Worm (Caenorhabditis elegans) whole organism, L1 larva: Measurements from ENCODE around the gene let-765.

Experiments used
- ceh-82 ChIP-seq, 3 experiments: fragments of 150-350 bp in 1 of 3; sonication (generic microtip) in 2 of 3; optimal IDR thresholded peaks; 2 replicates each; lab custom pipeline; 2014 to 2017; ENCODE audit warnings: missing biosample characterization in 3 of 3, missing genetic modification characterization in 3 of 3
- elt-2 ChIP-seq: sonication (generic microtip); optimal IDR thresholded peaks from 2 replicates; lab custom pipeline; 2016; ENCODE audit warnings: missing genetic modification characterization, mild to moderate bottlenecking, inconsistent platforms, missing compliant biosample characterization, missing genetic modification reagents
- jun-1 ChIP-seq: fragments of 150-350 bp; optimal IDR thresholded peaks from 2 replicates; lab custom pipeline; 2014; ENCODE audit warnings: missing biosample characterization, missing genetic modification reagents, missing genetic modification characterization
- unc-62 ChIP-seq: fragments of 150-350 bp; optimal IDR thresholded peaks from 2 replicates; lab custom pipeline; 2014; ENCODE audit warnings: missing biosample characterization, missing genetic modification reagents, missing genetic modification characterization

- TF ChIP-seq ceh-82 (tag; optimal IDR thresholded peaks at IDR 0.05; lab: Kevin White, UChicago) = no peak
- TF ChIP-seq unc-62 (GFP tag; lab: Kevin White, UChicago) = no peak
- TF ChIP-seq elt-2 (tag; lab: Kevin White, UChicago) = no peak
- no peak for TF ChIP-seq jun-1 (tag; lab: Kevin White, UChicago)
These were observed 23.8 kb downstream of the let-765 start for ce11 chrIII:6577159-6577558.
